Worm (Caenorhabditis elegans) whole organism, mixed stage, embryonic: ENCODE results near the gene F22E5.7.
"Not testable (repeated sequence)": the region's sequence is repeated elsewhere in the genome, so short reads cannot be mapped to it uniquely, and the experiment has no call there.

ENCODE experiments used
- blmp-1 ChIP-seq: fragments of 150-350 bp; optimal IDR thresholded peaks from 2 replicates; lab custom pipeline; 2014; ENCODE audit warnings: missing biosample characterization, missing genetic modification characterization
- ceh-43 ChIP-seq: fragments of 200-800 bp; sonication (Bioruptor generic); optimal IDR thresholded peaks from 2 replicates; lab custom pipeline; 2018; ENCODE audit warnings: mild to moderate bottlenecking, missing genetic modification characterization, moderate library complexity, missing compliant biosample characterization
- ceh-83 ChIP-seq: fragments of 200-800 bp; sonication (Bioruptor generic); optimal IDR thresholded peaks from 2 replicates; lab custom pipeline; 2018; ENCODE audit warnings: mild to moderate bottlenecking, missing genetic modification characterization, missing compliant biosample characterization
- ces-1 ChIP-seq: fragments of 150-350 bp; optimal IDR thresholded peaks from 2 replicates; lab custom pipeline; 2014; ENCODE audit warnings: missing biosample characterization, missing genetic modification reagents, missing genetic modification characterization
- cnd-1 ChIP-seq: fragments of 200-800 bp; sonication (Bioruptor generic); optimal IDR thresholded peaks from 2 replicates; lab custom pipeline; 2018; ENCODE audit warnings: mild to moderate bottlenecking, missing genetic modification characterization, missing compliant biosample characterization
- drap-1 ChIP-seq: fragments of 200-800 bp; sonication (Bioruptor generic); optimal IDR thresholded peaks from 3 replicates; lab custom pipeline; 2018; ENCODE audit warnings: mild to moderate bottlenecking, missing genetic modification characterization, missing compliant biosample characterization
- elt-1 ChIP-seq: sonication (generic microtip); optimal IDR thresholded peaks from 2 replicates; lab custom pipeline; 2017; ENCODE audit warnings: missing genetic modification characterization, mild to moderate bottlenecking, missing compliant biosample characterization, antibody characterized with exemption, moderate library complexity, borderline replicate concordance; ENCODE audit not compliant: insufficient read depth
- ham-2 ChIP-seq: fragments of 200-800 bp; sonication (Bioruptor generic); optimal IDR thresholded peaks from 2 replicates; lab custom pipeline; 2018; ENCODE audit warnings: mild to moderate bottlenecking, missing genetic modification characterization, missing compliant biosample characterization
- hlh-1 ChIP-seq: fragments of 150-350 bp; optimal IDR thresholded peaks from 2 replicates; lab custom pipeline; 2014; ENCODE audit warnings: missing biosample characterization, missing genetic modification reagents, missing genetic modification characterization
- lin-13 ChIP-seq: fragments of 150-350 bp; optimal IDR thresholded peaks from 2 replicates; lab custom pipeline; 2014; ENCODE audit warnings: missing biosample characterization, missing genetic modification characterization
- lin-32 ChIP-seq: fragments of 200-800 bp; sonication (Bioruptor generic); optimal IDR thresholded peaks from 2 replicates; lab custom pipeline; 2018; ENCODE audit warnings: mild to moderate bottlenecking, missing genetic modification characterization, missing compliant biosample characterization
- lsy-2 ChIP-seq: fragments of 150-350 bp; optimal IDR thresholded peaks from 2 replicates; lab custom pipeline; 2014; ENCODE audit warnings: missing biosample characterization, missing genetic modification characterization
- mab-5 ChIP-seq: fragments of 150-350 bp; optimal IDR thresholded peaks from 2 replicates; lab custom pipeline; 2014; ENCODE audit warnings: missing biosample characterization, missing genetic modification characterization
- mep-1 ChIP-seq: fragments of 150-350 bp; optimal IDR thresholded peaks from 2 replicates; lab custom pipeline; 2017; ENCODE audit warnings: missing biosample characterization, missing genetic modification reagents, missing genetic modification characterization, inconsistent platforms
- mls-2 ChIP-seq: sonication (generic microtip); optimal IDR thresholded peaks from 2 replicates; lab custom pipeline; 2016; ENCODE audit warnings: mild to moderate bottlenecking, missing genetic modification characterization, moderate library complexity, missing compliant biosample characterization
- nhr-12 ChIP-seq: fragments of 150-350 bp; optimal IDR thresholded peaks from 2 replicates; lab custom pipeline; 2014; ENCODE audit warnings: missing biosample characterization, missing genetic modification characterization
- nhr-237 ChIP-seq: fragments of 150-350 bp; optimal IDR thresholded peaks from 2 replicates; lab custom pipeline; 2014; ENCODE audit warnings: missing biosample characterization, missing genetic modification characterization
- nhr-28 ChIP-seq: fragments of 150-350 bp; optimal IDR thresholded peaks from 2 replicates; lab custom pipeline; 2014; ENCODE audit warnings: missing biosample characterization, missing genetic modification characterization
- nhr-76 ChIP-seq: sonication (generic microtip); optimal IDR thresholded peaks from 2 replicates; lab custom pipeline; 2017; ENCODE audit warnings: missing biosample characterization, missing genetic modification characterization
- pha-4 ChIP-seq: fragments of 150-350 bp; optimal IDR thresholded peaks from 2 replicates; lab custom pipeline; 2018; ENCODE audit warnings: missing biosample characterization, missing genetic modification reagents, missing genetic modification characterization
- sem-2 ChIP-seq: fragments of 200-800 bp; sonication (Bioruptor generic); optimal IDR thresholded peaks from 2 replicates; lab custom pipeline; 2018; ENCODE audit warnings: mild to moderate bottlenecking, missing genetic modification characterization, missing compliant biosample characterization
- snpc-4 ChIP-seq: fragments of 150-350 bp; optimal IDR thresholded peaks from 2 replicates; lab custom pipeline; 2014; ENCODE audit warnings: missing biosample characterization, missing genetic modification characterization
- sptf-1 ChIP-seq: sonication (generic microtip); optimal IDR thresholded peaks from 2 replicates; lab custom pipeline; 2017; ENCODE audit warnings: mild to moderate bottlenecking, missing genetic modification characterization, moderate library complexity, missing compliant biosample characterization
- tbx-8 ChIP-seq: fragments of 200-800 bp; sonication (Bioruptor generic); optimal IDR thresholded peaks from 2 replicates; lab custom pipeline; 2018; ENCODE audit warnings: mild to moderate bottlenecking, missing genetic modification characterization, moderate library complexity, missing compliant biosample characterization
- unc-39 ChIP-seq: fragments of 150-350 bp; optimal IDR thresholded peaks from 2 replicates; lab custom pipeline; 2014; ENCODE audit warnings: missing biosample characterization, missing genetic modification characterization
- zip-8 ChIP-seq: fragments of 150-350 bp; optimal IDR thresholded peaks from 2 replicates; lab custom pipeline; 2014; ENCODE audit warnings: missing biosample characterization, missing genetic modification characterization
- ztf-11 ChIP-seq: fragments of 150-350 bp; optimal IDR thresholded peaks from 2 replicates; lab custom pipeline; 2014; ENCODE audit warnings: missing biosample characterization, missing genetic modification characterization

Gene F22E5.7

ce11 chrII:2612278-2612677, 29.6 kb upstream of the F22E5.7 start, which contains the start of gene D2062.13:
Gene D2062.13 (plus strand): TSS chrII:2612578.
- not testable (repeated sequence) for TF ChIP-seq nhr-237 (tag; lab: Kevin White, UChicago); ceh-83 (GFP tag; lab: Kevin White, UChicago); nhr-76 (tag; lab: Kevin White, UChicago)

- not testable (repeated sequence) for TF ChIP-seq sem-2 (GFP tag; lab: Kevin White, UChicago); lsy-2 (tag; lab: Kevin White, UChicago); elt-1 (tag; lab: Kevin White, UChicago)
Observed at ce11 chrII:2616634-2617033, 25.2 kb upstream of the F22E5.7 start, which contains the start of gene msrp-5. Gene msrp-5 (plus strand): TSS chrII:2616934.

ce11 chrII:2619148-2619547, 22.7 kb upstream of the F22E5.7 start, which contains the start of gene msrp-6:
Gene msrp-6 (plus strand): TSS chrII:2619448.
- not testable (repeated sequence) for TF ChIP-seq cnd-1 (tag; lab: Kevin White, UChicago); ztf-11 (tag; lab: Kevin White, UChicago); mls-2

- no peak for TF ChIP-seq ceh-83 (GFP tag; lab: Kevin White, UChicago)
- no peak for TF ChIP-seq ztf-11 (tag; lab: Kevin White, UChicago)
- no peak for TF ChIP-seq lin-32 (GFP tag; lab: Kevin White, UChicago)
- no peak for TF ChIP-seq ham-2 (GFP tag; lab: Kevin White, UChicago)
- no peak for TF ChIP-seq drap-1 (GFP tag; lab: Kevin White, UChicago)
- no peak for TF ChIP-seq ces-1
- no peak for TF ChIP-seq ceh-43 (GFP tag; lab: Kevin White, UChicago)
- TF ChIP-seq snpc-4 (tag; lab: Kevin White, UChicago): no peak
- no peak for TF ChIP-seq unc-39
- TF ChIP-seq tbx-8 (GFP tag; lab: Kevin White, UChicago): no peak
- TF ChIP-seq mls-2: no peak
- TF ChIP-seq nhr-12: no peak
- no peak for TF ChIP-seq hlh-1
- no peak for TF ChIP-seq lin-13 (tag; lab: Kevin White, UChicago)
Observed at ce11 chrII:2622480-2622879, 19.4 kb upstream of the F22E5.7 start, which contains the start of gene D2062.5. Gene D2062.5 (plus strand): TSS chrII:2622780.

ce11 chrII:2622936-2623452, 18.9 kb upstream of the F22E5.7 start, which contains the start of gene D2062.4:
Gene D2062.4 (plus strand): TSS chrII:2623402.
- not testable (repeated sequence) for TF ChIP-seq elt-1, sptf-1, pha-4 (tag; lab: Kevin White, UChicago)

ce11 chrII:2624792-2625191, 17.1 kb upstream of the F22E5.7 start, which contains the start of gene lgc-28:
Gene lgc-28 (plus strand): TSS chrII:2625092.
- TF ChIP-seq mep-1 (tag; lab: Kevin White, UChicago) (no peak), mab-5 (tag; lab: Kevin White, UChicago) (no peak), pha-4 (tag; lab: Kevin White, UChicago) (no peak), blmp-1 (tag; lab: Kevin White, UChicago) (no peak), nhr-76 (tag; lab: Kevin White, UChicago) (no peak), mls-2 (no peak), ceh-43 (GFP tag; lab: Kevin White, UChicago) (no peak), zip-8 (tag; lab: Kevin White, UChicago) (no peak), lsy-2 (tag; lab: Kevin White, UChicago) (no peak), nhr-28 (tag; lab: Kevin White, UChicago) (no peak), drap-1 (GFP tag; lab: Kevin White, UChicago) (no peak), ztf-11 (tag; lab: Kevin White, UChicago) (no peak)
